Worm (Caenorhabditis elegans) whole organism, L3 larva: ENCODE results near the gene phy-4.

Experiments
- ama-1 ChIP-seq: fragments of 150-350 bp; optimal IDR thresholded peaks from 2 replicates; lab custom pipeline; 2018
- egl-5 ChIP-seq: fragments of 150-350 bp; optimal IDR thresholded peaks from 2 replicates; lab custom pipeline; 2017; ENCODE audit warnings: missing biosample characterization, missing genetic modification reagents, missing genetic modification characterization, inconsistent platforms
- ztf-11 ChIP-seq: fragments of 150-350 bp; optimal IDR thresholded peaks from 2 replicates; lab custom pipeline; 2014; ENCODE audit warnings: missing biosample characterization, missing genetic modification characterization

DNA sequence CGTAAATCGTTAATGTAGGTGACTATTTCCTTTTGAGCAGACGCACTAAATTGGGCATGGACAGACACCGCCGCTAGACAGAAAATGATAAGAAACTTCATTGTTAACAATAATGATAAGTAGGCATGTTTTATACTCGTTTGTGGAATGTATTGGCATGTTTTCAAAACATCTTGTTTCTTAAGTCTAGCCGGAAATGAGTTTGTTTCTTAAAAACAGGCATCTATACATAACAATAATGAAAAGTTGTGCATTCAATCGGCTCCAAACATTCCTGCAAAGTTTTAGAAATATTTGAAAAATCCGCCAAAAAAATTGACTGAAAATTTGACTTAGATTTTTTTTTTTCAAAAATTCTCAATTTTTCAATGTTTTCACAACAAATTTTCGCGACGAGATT lies 17.9 kb downstream of the phy-4 start, which contains the start of gene scl-21:
- TF ChIP-seq ztf-11 (tag; lab: Kevin White, UChicago) = no peak
- no peak for TF ChIP-seq ama-1
- TF ChIP-seq egl-5 (tag; lab: Kevin White, UChicago) = no peak
